Worm (Caenorhabditis elegans) whole organism, midembryonic: ENCODE measurements around the gene T16G1.5.

ENCODE experiments used
- cog-1 ChIP-seq: sonication (generic microtip); optimal IDR thresholded peaks from 2 replicates; lab custom pipeline; 2016; ENCODE audit warnings: missing genetic modification characterization, missing compliant biosample characterization
- klf-2 ChIP-seq: fragments of 200-800 bp; sonication (Bioruptor generic); conservative IDR thresholded peaks from 2 replicates; pipeline ENCODE4 v1.3.6; 2022; ENCODE audit warnings: missing genetic modification reagents, missing genetic modification characterization, missing compliant biosample characterization
- med-1 ChIP-seq: sonication (generic microtip); optimal IDR thresholded peaks from 2 replicates; lab custom pipeline; 2017; ENCODE audit warnings: missing genetic modification characterization, mild to moderate bottlenecking, missing compliant biosample characterization, antibody characterized with exemption, missing genetic modification reagents; ENCODE audit not compliant: insufficient read depth
- tab-1 ChIP-seq: fragments of 200-800 bp; sonication (Bioruptor generic); IDR thresholded peaks from 2 replicates; pipeline ENCODE4 v1.3.6; 2022; ENCODE audit warnings: missing genetic modification characterization, missing compliant biosample characterization
- ztf-29 ChIP-seq: fragments of 200-800 bp; sonication (Bioruptor generic); IDR thresholded peaks from 2 replicates; pipeline ENCODE4 v1.3.6; 2022; ENCODE audit warnings: missing genetic modification reagents, missing genetic modification characterization, missing compliant biosample characterization

- no peak for TF ChIP-seq tab-1 (GFP tag; lab: Robert Waterston, UW)
- TF ChIP-seq cog-1 (tag; lab: Kevin White, UChicago): no peak
- TF ChIP-seq ztf-29 (GFP tag; lab: Robert Waterston, UW): no peak
- TF ChIP-seq klf-2: no peak
- no peak for TF ChIP-seq med-1 (GFP tag; lab: Kevin White, UChicago)
Measured at ce11 chrV:12970575-12971160, 31.3 kb upstream of the T16G1.5 start, which contains the start of gene pnn-1.
